Fruit fly (Drosophila melanogaster) whole organism, embryonic: ENCODE results near the gene CG14515.

Experiments
- BEAF-32 ChIP-seq: fragments of 200-800 bp; sonication (Bioruptor generic); optimal IDR thresholded peaks from 3 replicates; lab custom pipeline; 2017; ENCODE audit warnings: missing biosample characterization, missing genetic modification characterization, mild to moderate bottlenecking, moderate library complexity, missing genetic modification reagents
- Bdp1 ChIP-seq: fragments of 200-800 bp; sonication (Bioruptor generic); optimal IDR thresholded peaks from 3 replicates; lab custom pipeline; 2016; ENCODE audit warnings: missing biosample characterization, missing genetic modification characterization
- CG10565 ChIP-seq: fragments of 200-800 bp; sonication (Bioruptor generic); optimal IDR thresholded peaks from 3 replicates; lab custom pipeline; 2016; ENCODE audit warnings: missing biosample characterization, mild to moderate bottlenecking, missing genetic modification characterization
- CG11093 ChIP-seq: fragments of 200-800 bp; sonication (Bioruptor generic); IDR thresholded peaks from 3 replicates; pipeline ENCODE4 v1.3.6; 2022; ENCODE audit warnings: missing biosample characterization, missing genetic modification characterization
- CG11398 ChIP-seq: fragments of 200-800 bp; sonication (Bioruptor generic); optimal IDR thresholded peaks from 2 replicates; lab custom pipeline; 2016; ENCODE audit warnings: missing biosample characterization, missing genetic modification characterization
- CG13296 ChIP-seq: fragments of 200-800 bp; sonication (Bioruptor generic); optimal IDR thresholded peaks from 3 replicates; lab custom pipeline; 2018; ENCODE audit warnings: missing biosample characterization, mild to moderate bottlenecking, missing genetic modification characterization
- CG16815 ChIP-seq: fragments of 200-800 bp; sonication (Bioruptor generic); optimal IDR thresholded peaks from 3 replicates; lab custom pipeline; 2017; ENCODE audit warnings: missing biosample characterization, mild to moderate bottlenecking, missing genetic modification characterization
- CG17328 ChIP-seq: fragments of 200-800 bp; sonication (Bioruptor generic); IDR thresholded peaks from 2 replicates; pipeline ENCODE4 v1.3.6; 2022; ENCODE audit warnings: missing biosample characterization, missing genetic modification characterization
- CG1792 ChIP-seq: fragments of 200-800 bp; sonication (Bioruptor generic); optimal IDR thresholded peaks from 2 replicates; lab custom pipeline; 2016; ENCODE audit warnings: missing biosample characterization, missing genetic modification characterization
- CG30403 ChIP-seq: fragments of 200-800 bp; sonication (Bioruptor generic); optimal IDR thresholded peaks from 3 replicates; lab custom pipeline; 2016; ENCODE audit warnings: missing biosample characterization, missing genetic modification characterization
- CG31441 ChIP-seq: fragments of 200-800 bp; sonication (Bioruptor generic); IDR thresholded peaks from 2 replicates; pipeline ENCODE4 v1.3.6; 2022; ENCODE audit warnings: missing biosample characterization, missing genetic modification characterization
- CG4328 ChIP-seq: fragments of 200-800 bp; sonication (Bioruptor generic); optimal IDR thresholded peaks from 3 replicates; lab custom pipeline; 2017; ENCODE audit warnings: missing biosample characterization, missing genetic modification reagents, missing genetic modification characterization
- CG4360 ChIP-seq: fragments of 200-800 bp; sonication (Bioruptor generic); IDR thresholded peaks from 2 replicates; pipeline ENCODE4 v1.3.6; 2022; ENCODE audit warnings: missing biosample characterization, missing genetic modification characterization
- CG4617 ChIP-seq: fragments of 200-800 bp; sonication (Bioruptor generic); optimal IDR thresholded peaks from 3 replicates; lab custom pipeline; 2016; ENCODE audit warnings: missing biosample characterization, missing genetic modification characterization, borderline replicate concordance
- CG5245 ChIP-seq: fragments of 200-800 bp; sonication (Bioruptor generic); optimal IDR thresholded peaks from 3 replicates; lab custom pipeline; 2016; ENCODE audit warnings: missing biosample characterization, missing genetic modification characterization
- CG6254 ChIP-seq: fragments of 200-800 bp; sonication (Bioruptor generic); optimal IDR thresholded peaks from 3 replicates; lab custom pipeline; 2017; ENCODE audit warnings: mild to moderate bottlenecking, missing biosample characterization, missing genetic modification reagents, missing genetic modification characterization
- CG7556 ChIP-seq: fragments of 200-800 bp; sonication (Bioruptor generic); optimal IDR thresholded peaks from 2 replicates; lab custom pipeline; 2017; ENCODE audit warnings: missing biosample characterization, mild to moderate bottlenecking, missing genetic modification characterization
- CG7786 ChIP-seq: fragments of 200-800 bp; sonication (Bioruptor generic); optimal IDR thresholded peaks from 2 replicates; lab custom pipeline; 2016; ENCODE audit warnings: missing biosample characterization, missing genetic modification characterization
- D ChIP-seq, 2 experiments: fragments of 200-800 bp in 1 of 2; fragments of >200 bp in 1 of 2; sonication (Bioruptor generic) in 1 of 2; optimal IDR thresholded peaks; 2 replicates in 1 of 2; 3 replicates in 1 of 2; lab custom pipeline; 2017; ENCODE audit warnings: mild to moderate bottlenecking in 1 of 2, missing biosample characterization in 1 of 2, missing genetic modification characterization in 1 of 2, missing genetic modification reagents in 1 of 2
- D19B ChIP-seq: fragments of 200-800 bp; sonication (Bioruptor generic); optimal IDR thresholded peaks from 2 replicates; lab custom pipeline; 2017; ENCODE audit warnings: missing biosample characterization, mild to moderate bottlenecking, missing genetic modification characterization
- Dbx ChIP-seq: fragments of 200-800 bp; sonication (Bioruptor generic); IDR thresholded peaks from 3 replicates; pipeline ENCODE4 v1.3.6; 2022; ENCODE audit warnings: missing biosample characterization, missing genetic modification characterization
- Dek ChIP-seq: fragments of 200-800 bp; sonication (Bioruptor generic); optimal IDR thresholded peaks from 3 replicates; lab custom pipeline; 2019; ENCODE audit warnings: missing biosample characterization, mild to moderate bottlenecking, missing genetic modification characterization, moderate library complexity
- Dp ChIP-seq: fragments of 200-800 bp; sonication (Bioruptor generic); optimal IDR thresholded peaks from 2 replicates; lab custom pipeline; 2018; ENCODE audit warnings: missing biosample characterization, mild to moderate bottlenecking, missing genetic modification characterization, moderate library complexity
- HLH3B ChIP-seq: fragments of 200-800 bp; sonication (Bioruptor generic); IDR thresholded peaks from 2 replicates; pipeline ENCODE4 v1.3.6; 2022; ENCODE audit warnings: missing biosample characterization, missing genetic modification characterization
- Hr3 ChIP-seq: fragments of 200-800 bp; sonication (Bioruptor generic); optimal IDR thresholded peaks from 3 replicates; lab custom pipeline; 2016; ENCODE audit warnings: missing biosample characterization, missing genetic modification characterization
- Oli ChIP-seq: fragments of 200-800 bp; sonication (Bioruptor generic); optimal IDR thresholded peaks from 2 replicates; lab custom pipeline; 2018; ENCODE audit warnings: missing biosample characterization, mild to moderate bottlenecking, missing genetic modification characterization, moderate library complexity
- Stat92E ChIP-seq, 3 experiments: fragments of >200 bp in 2 of 3; fragments of 200-800 bp in 1 of 3; sonication (Bioruptor generic) in 1 of 3; optimal IDR thresholded peaks; 2 replicates each; lab custom pipeline; 2017 to 2019; ENCODE audit warnings: missing biosample characterization in 3 of 3, missing genetic modification characterization in 3 of 3, mild to moderate bottlenecking in 1 of 3, moderate library complexity in 1 of 3
- YL-1 ChIP-seq: fragments of 200-800 bp; sonication (Bioruptor generic); optimal IDR thresholded peaks from 3 replicates; lab custom pipeline; 2017; ENCODE audit warnings: missing biosample characterization, mild to moderate bottlenecking, missing genetic modification characterization
- al ChIP-seq: fragments of 200-800 bp; sonication (Bioruptor generic); IDR thresholded peaks from 2 replicates; pipeline ENCODE4 v1.3.6; 2022; ENCODE audit warnings: missing biosample characterization, missing genetic modification characterization
- ase ChIP-seq: fragments of 200-800 bp; sonication (Bioruptor generic); IDR thresholded peaks from 3 replicates; pipeline ENCODE4 v1.3.6; 2022; ENCODE audit warnings: missing biosample characterization, missing genetic modification characterization
- ci ChIP-seq: fragments of 200-800 bp; sonication (Bioruptor generic); IDR thresholded peaks from 3 replicates; pipeline ENCODE4 v1.3.6; 2022; ENCODE audit warnings: missing biosample characterization, missing genetic modification characterization
- crc ChIP-seq: fragments of 200-800 bp; sonication (Bioruptor generic); optimal IDR thresholded peaks from 2 replicates; lab custom pipeline; 2016; ENCODE audit warnings: missing biosample characterization, missing genetic modification characterization
- dmrt99B ChIP-seq: fragments of 200-800 bp; sonication (Bioruptor generic); optimal IDR thresholded peaks from 2 replicates; lab custom pipeline; 2018; ENCODE audit warnings: missing biosample characterization, mild to moderate bottlenecking, missing genetic modification characterization, moderate library complexity
- emc ChIP-seq: fragments of 200-800 bp; sonication (Bioruptor generic); optimal IDR thresholded peaks from 2 replicates; lab custom pipeline; 2016; ENCODE audit warnings: missing biosample characterization, missing genetic modification characterization
- ems ChIP-seq: fragments of 200-800 bp; sonication (Bioruptor generic); optimal IDR thresholded peaks from 3 replicates; lab custom pipeline; 2016; ENCODE audit warnings: missing biosample characterization, missing genetic modification characterization
- fru ChIP-seq: fragments of >200 bp; optimal IDR thresholded peaks from 2 replicates; lab custom pipeline; 2017
- ftz-f1 ChIP-seq: fragments of 200-800 bp; sonication (Bioruptor generic); optimal IDR thresholded peaks from 2 replicates; lab custom pipeline; 2016; ENCODE audit warnings: missing biosample characterization, missing genetic modification characterization
- gcm2 ChIP-seq: fragments of 200-800 bp; sonication (Bioruptor generic); optimal IDR thresholded peaks from 2 replicates; lab custom pipeline; 2016; ENCODE audit warnings: missing biosample characterization, missing genetic modification characterization
- gsb ChIP-seq: fragments of 200-800 bp; sonication (Bioruptor generic); IDR thresholded peaks from 2 replicates; pipeline ENCODE4 v1.3.6; 2022; ENCODE audit warnings: missing biosample characterization, missing genetic modification characterization
- jing ChIP-seq: fragments of 200-800 bp; sonication (Bioruptor generic); optimal IDR thresholded peaks from 2 replicates; lab custom pipeline; 2018; ENCODE audit warnings: missing biosample characterization, mild to moderate bottlenecking, missing genetic modification characterization
- ken ChIP-seq: fragments of 200-800 bp; sonication (Bioruptor generic); IDR thresholded peaks from 3 replicates; pipeline ENCODE4 v1.3.6; 2022; ENCODE audit warnings: missing biosample characterization, missing genetic modification characterization
- otp ChIP-seq: fragments of 200-800 bp; sonication (Bioruptor generic); IDR thresholded peaks from 3 replicates; pipeline ENCODE4, ENCODE4 v1.3.6; 2022; ENCODE audit warnings: missing biosample characterization, missing genetic modification characterization
- p53 ChIP-seq: fragments of 200-800 bp; sonication (Bioruptor generic); optimal IDR thresholded peaks from 2 replicates; lab custom pipeline; 2016; ENCODE audit warnings: missing biosample characterization, missing genetic modification characterization
- pzg ChIP-seq: fragments of 200-800 bp; sonication (Bioruptor generic); optimal IDR thresholded peaks from 3 replicates; lab custom pipeline; 2018; ENCODE audit warnings: missing biosample characterization, mild to moderate bottlenecking, missing genetic modification characterization, moderate library complexity
- ro ChIP-seq: fragments of 200-800 bp; sonication (Bioruptor generic); IDR thresholded peaks from 2 replicates; pipeline ENCODE4 v1.3.6; 2022; ENCODE audit warnings: missing biosample characterization, missing genetic modification characterization
- shn ChIP-seq: fragments of 200-800 bp; sonication (Bioruptor generic); optimal IDR thresholded peaks from 3 replicates; lab custom pipeline; 2016; ENCODE audit warnings: missing biosample characterization, missing genetic modification characterization
- tgo ChIP-seq: fragments of 200-800 bp; sonication (Bioruptor generic); IDR thresholded peaks from 3 replicates; pipeline ENCODE4 v1.3.6; 2022; ENCODE audit warnings: missing biosample characterization, missing genetic modification characterization
- trem ChIP-seq: fragments of 200-800 bp; optimal IDR thresholded peaks from 3 replicates; lab custom pipeline; 2019; ENCODE audit warnings: missing biosample characterization, mild to moderate bottlenecking, missing genetic modification characterization, moderate library complexity
- unc-4 ChIP-seq: fragments of 200-800 bp; sonication (Bioruptor generic); IDR thresholded peaks from 2 replicates; pipeline ENCODE4 v1.3.6; 2022; ENCODE audit warnings: missing biosample characterization, missing genetic modification characterization; ENCODE audit not compliant: partially characterized antibody
- zen ChIP-seq: fragments of 200-800 bp; sonication (Bioruptor generic); optimal IDR thresholded peaks from 3 replicates; lab custom pipeline; 2018; ENCODE audit warnings: missing biosample characterization, mild to moderate bottlenecking, missing genetic modification characterization, moderate library complexity
- zf30C ChIP-seq: fragments of 200-800 bp; sonication (Bioruptor generic); optimal IDR thresholded peaks from 3 replicates; lab custom pipeline; 2018; ENCODE audit warnings: missing biosample characterization, mild to moderate bottlenecking, missing genetic modification characterization

The CG14515 gene

dm6 chr3R:29196967-29197611, at the start of gene CG14515:
TSS of gene CG14515 (plus strand) at chr3R:29197556.
- TF ChIP-seq BEAF-32 (GFP tag; lab: Kevin White, UChicago) (no peak), trem (tag; lab: Kevin White, UChicago) (no peak), pzg (GFP tag; lab: Kevin White, UChicago) (no peak), CG16815 (GFP tag; lab: Kevin White, UChicago) (no peak), CG17328 (0 out of 2 replicates have a peak, but pooled peaks have one; percentile 28), Oli (tag; lab: Kevin White, UChicago) (peak; percentile 13), CG1792 (GFP tag; lab: Kevin White, UChicago) (no peak), ro (GFP tag; lab: Robert Waterston, UW) (no peak), ase (0 out of 3 replicates have a peak, but pooled peaks have one; percentile 16), Dp (GFP tag; lab: Kevin White, UChicago) (no peak), CG31441 (peak; percentile 39; the same call in 1 of the 2 replicates), unc-4 (GFP tag; lab: Robert Waterston, UW) (no peak), p53 (GFP tag; lab: Kevin White, UChicago) (no peak), D (optimal IDR thresholded peaks at IDR 0.05; lab: Kevin White, UChicago) (no peak), D (GFP tag; optimal IDR thresholded peaks at IDR 0.05; lab: Kevin White, UChicago) (peak; percentile 21), CG30403 (GFP tag; lab: Kevin White, UChicago) (no peak), Dbx (GFP tag; lab: Robert Waterston, UW) (no peak), CG6254 (GFP tag; lab: Kevin White, UChicago) (no peak), CG4360 (no peak), CG5245 (GFP tag; lab: Kevin White, UChicago) (no peak), CG11093 (no peak), al (GFP tag; lab: Robert Waterston, UW) (no peak), zf30C (GFP tag; lab: Kevin White, UChicago) (no peak), tgo (GFP tag; lab: Robert Waterston, UW) (no peak; the same call in 2 of the 3 replicates), CG13296 (no peak), D19B (GFP tag; lab: Kevin White, UChicago) (no peak), ems (no peak), shn (GFP tag; lab: Kevin White, UChicago) (no peak), gcm2 (no peak), jing (GFP tag; lab: Kevin White, UChicago) (no peak), Stat92E (GFP tag; optimal IDR thresholded peaks at IDR 0.05; lab: Kevin White, UChicago) (no peak), crc (GFP tag; lab: Kevin White, UChicago) (no peak), CG4617 (GFP tag; lab: Kevin White, UChicago) (no peak), gsb (no peak), zen (no peak), ken (no peak), Hr3 (GFP tag; lab: Kevin White, UChicago) (no peak), CG7556 (GFP tag; lab: Kevin White, UChicago) (peak; percentile 39), Bdp1 (no peak), YL-1 (no peak), CG10565 (GFP tag; lab: Kevin White, UChicago) (no peak), ci (GFP tag; lab: Robert Waterston, UW) (no peak), CG11398 (GFP tag; lab: Kevin White, UChicago) (no peak), CG4328 (no peak), emc (GFP tag; lab: Kevin White, UChicago) (no peak), dmrt99B (tag; lab: Kevin White, UChicago) (peak; percentile 49), fru (no peak), HLH3B (no peak), Dek (tag; lab: Kevin White, UChicago) (no peak), ftz-f1 (GFP tag; lab: Kevin White, UChicago) (no peak), otp (GFP tag; lab: Robert Waterston, UW) (no peak), CG7786 (no peak)
